Worm (Caenorhabditis elegans) whole organism, L4 larva: ENCODE data around the gene col-179.
A peak's percentile ranks its signal among the peaks of the same experiment; 100 is the strongest.

Experiments
- D1046.2 ChIP-seq: fragments of 200-800 bp; sonication (Bioruptor generic); IDR thresholded peaks from 2 replicates; pipeline ENCODE4 v1.3.6; 2022; ENCODE audit warnings: missing genetic modification characterization, missing compliant biosample characterization
- F10B5.3 ChIP-seq: sonication (generic microtip); optimal IDR thresholded peaks from 2 replicates; lab custom pipeline; 2016; ENCODE audit warnings: mild to moderate bottlenecking, missing genetic modification characterization, missing compliant biosample characterization
- F26F4.8 ChIP-seq: fragments of 200-800 bp; sonication (Bioruptor generic); conservative IDR thresholded peaks from 2 replicates; pipeline ENCODE4 v1.3.6; 2022; ENCODE audit warnings: missing genetic modification characterization, missing compliant biosample characterization
- F44E2.7 ChIP-seq: fragments of 200-800 bp; sonication (Bioruptor generic); IDR thresholded peaks from 2 replicates; pipeline ENCODE4 v2.1.2; 2022; ENCODE audit warnings: missing genetic modification characterization, missing compliant biosample characterization
- F49E8.2 ChIP-seq: sonication (generic microtip); optimal IDR thresholded peaks from 2 replicates; lab custom pipeline; 2016; ENCODE audit warnings: missing compliant biosample characterization, mild to moderate bottlenecking, missing genetic modification characterization, borderline replicate concordance
- T26A8.4 ChIP-seq: fragments of 200-800 bp; sonication (Bioruptor generic); IDR thresholded peaks from 2 replicates; pipeline ENCODE4 v1.3.6; 2022; ENCODE audit warnings: missing genetic modification characterization, missing compliant biosample characterization
- Y48G9A.11 ChIP-seq: fragments of 200-800 bp; sonication (Bioruptor generic); IDR thresholded peaks from 2 replicates; pipeline ENCODE4 v1.3.6; 2022; ENCODE audit warnings: missing genetic modification reagents, missing genetic modification characterization, missing compliant biosample characterization
- arid-1 ChIP-seq: fragments of 200-800 bp; sonication (Bioruptor generic); conservative IDR thresholded peaks from 2 replicates; pipeline ENCODE4 v1.3.6; 2022; ENCODE audit warnings: missing genetic modification reagents, missing genetic modification characterization, missing compliant biosample characterization
- attf-4 ChIP-seq: sonication (generic microtip); optimal IDR thresholded peaks from 3 replicates; lab custom pipeline; 2017; ENCODE audit warnings: missing biosample characterization, missing genetic modification characterization
- ceh-20 ChIP-seq: fragments of 200-800 bp; sonication (Bioruptor generic); IDR thresholded peaks from 2 replicates; pipeline ENCODE4 v1.3.6; 2022; ENCODE audit warnings: missing genetic modification reagents, missing genetic modification characterization, missing compliant biosample characterization
- ceh-32 ChIP-seq: sonication (generic microtip); optimal IDR thresholded peaks from 2 replicates; lab custom pipeline; 2016; ENCODE audit warnings: mild to moderate bottlenecking, missing genetic modification characterization, missing compliant biosample characterization; ENCODE audit not compliant: poor library complexity
- ceh-44 ChIP-seq: fragments of 200-800 bp; sonication (Bioruptor generic); IDR thresholded peaks from 2 replicates; pipeline ENCODE4 v1.3.6; 2022; ENCODE audit warnings: missing genetic modification reagents, missing genetic modification characterization, missing compliant biosample characterization
- ceh-62 ChIP-seq: sonication (generic microtip); optimal IDR thresholded peaks from 2 replicates; lab custom pipeline; 2017; ENCODE audit warnings: missing biosample characterization, missing genetic modification characterization
- cey-2 ChIP-seq: sonication (generic microtip); optimal IDR thresholded peaks from 3 replicates; lab custom pipeline; 2017; ENCODE audit warnings: missing genetic modification characterization, mild to moderate bottlenecking, missing compliant biosample characterization, antibody characterized with exemption, borderline replicate concordance; ENCODE audit not compliant: insufficient read depth
- ctbp-1 ChIP-seq: fragments of 200-800 bp; sonication (Bioruptor generic); IDR thresholded peaks from 2 replicates; pipeline ENCODE4 v1.3.6; 2022; ENCODE audit warnings: missing genetic modification reagents, missing genetic modification characterization, missing compliant biosample characterization
- daf-12 ChIP-seq: fragments of 150-350 bp; optimal IDR thresholded peaks from 2 replicates; lab custom pipeline; 2014; ENCODE audit warnings: missing biosample characterization, missing genetic modification reagents, missing genetic modification characterization
- daf-16 ChIP-seq, 3 experiments: sonication (generic microtip); optimal IDR thresholded peaks; 2 replicates each; lab custom pipeline; 2016 to 2017; ENCODE audit warnings: missing genetic modification characterization in 3 of 3, missing genetic modification reagents in 3 of 3, mild to moderate bottlenecking in 2 of 3, missing compliant biosample characterization in 2 of 3, missing biosample characterization in 1 of 3, moderate library complexity in 1 of 3
- dmd-8 ChIP-seq: fragments of 200-800 bp; sonication (Bioruptor generic); IDR thresholded peaks from 2 replicates; pipeline ENCODE4 v1.3.6; 2022; ENCODE audit warnings: missing genetic modification characterization, missing compliant biosample characterization
- dmd-9 ChIP-seq: fragments of 200-800 bp; sonication (Bioruptor generic); IDR thresholded peaks from 2 replicates; pipeline ENCODE4 v1.3.6; 2022; ENCODE audit warnings: missing genetic modification reagents, missing genetic modification characterization, missing compliant biosample characterization
- dpl-1 ChIP-seq: fragments of 150-350 bp; optimal IDR thresholded peaks from 2 replicates; lab custom pipeline; 2014; ENCODE audit warnings: missing biosample characterization, missing genetic modification reagents, missing genetic modification characterization
- dve-1 ChIP-seq: sonication (generic microtip); optimal IDR thresholded peaks from 2 replicates; lab custom pipeline; 2017; ENCODE audit warnings: antibody characterized with exemption, mild to moderate bottlenecking, missing genetic modification characterization, missing compliant biosample characterization; ENCODE audit not compliant: insufficient read depth
- fos-1 ChIP-seq: fragments of 150-350 bp; optimal IDR thresholded peaks from 2 replicates; lab custom pipeline; 2014; ENCODE audit warnings: missing biosample characterization, missing genetic modification characterization
- hif-1 ChIP-seq, 2 experiments: sonication (generic microtip); optimal IDR thresholded peaks; 2 replicates each; lab custom pipeline; 2016 to 2017; ENCODE audit warnings: missing compliant biosample characterization in 2 of 2, missing genetic modification characterization in 2 of 2, missing genetic modification reagents in 2 of 2, missing genotype in 2 of 2, mild to moderate bottlenecking in 1 of 2
- hlh-11 ChIP-seq: fragments of 200-800 bp; sonication (Bioruptor generic); optimal IDR thresholded peaks from 2 replicates; lab custom pipeline; 2018; ENCODE audit warnings: mild to moderate bottlenecking, missing genetic modification characterization, missing compliant biosample characterization
- hlh-30 ChIP-seq: sonication (generic microtip); optimal IDR thresholded peaks from 2 replicates; lab custom pipeline; 2017; ENCODE audit warnings: antibody characterized with exemption, mild to moderate bottlenecking, missing genetic modification characterization, missing compliant biosample characterization; ENCODE audit not compliant: insufficient read depth
- hmg-1.1 ChIP-seq: fragments of 200-800 bp; sonication (Bioruptor generic); IDR thresholded peaks from 2 replicates; pipeline ENCODE4 v1.3.6; 2022; ENCODE audit warnings: missing genetic modification reagents, missing genetic modification characterization, missing compliant biosample characterization
- lim-7 ChIP-seq: fragments of 200-800 bp; sonication (Bioruptor generic); IDR thresholded peaks from 2 replicates; pipeline ENCODE4 v1.3.6; 2022; ENCODE audit warnings: missing genetic modification characterization, missing compliant biosample characterization
- lin-1 ChIP-seq: fragments of 200-800 bp; sonication (Bioruptor generic); IDR thresholded peaks from 2 replicates; pipeline ENCODE4 v1.3.6; 2022; ENCODE audit warnings: missing genetic modification reagents, missing genetic modification characterization, missing compliant biosample characterization
- lin-38 ChIP-seq: fragments of 200-800 bp; sonication (Bioruptor generic); IDR thresholded peaks from 2 replicates; pipeline ENCODE4 v1.3.6; 2022; ENCODE audit warnings: missing genetic modification reagents, missing genetic modification characterization, missing compliant biosample characterization
- lin-39 ChIP-seq: fragments of 150-350 bp; optimal IDR thresholded peaks from 2 replicates; lab custom pipeline; 2014; ENCODE audit warnings: missing biosample characterization, missing genetic modification reagents, missing genetic modification characterization
- madf-5 ChIP-seq, 2 experiments: fragments of 200-800 bp; sonication (Bioruptor generic); IDR thresholded peaks; 2 replicates each; pipeline ENCODE4 v1.3.6; 2022; ENCODE audit warnings: missing compliant biosample characterization in 2 of 2, missing genetic modification characterization in 2 of 2
- madf-9 ChIP-seq: fragments of 200-800 bp; sonication (Bioruptor generic); conservative IDR thresholded peaks from 2 replicates; pipeline ENCODE4 v1.3.6; 2022; ENCODE audit warnings: missing genetic modification reagents, missing genetic modification characterization, missing compliant biosample characterization
- mdl-1 ChIP-seq, 2 experiments: fragments of 150-350 bp in 1 of 2; sonication (generic microtip) in 1 of 2; optimal IDR thresholded peaks; 2 replicates each; lab custom pipeline; 2014 to 2017; ENCODE audit warnings: missing biosample characterization in 2 of 2, missing genetic modification characterization in 2 of 2
- mxl-2 ChIP-seq: fragments of 200-800 bp; sonication (Bioruptor generic); conservative IDR thresholded peaks from 2 replicates; pipeline ENCODE4 v1.3.6; 2022; ENCODE audit warnings: missing genetic modification reagents, missing genetic modification characterization, missing compliant biosample characterization
- nhr-10 ChIP-seq: fragments of 150-350 bp; optimal IDR thresholded peaks from 2 replicates; lab custom pipeline; 2014; ENCODE audit warnings: missing biosample characterization, missing genetic modification characterization
- nhr-111 ChIP-seq: fragments of 200-800 bp; sonication (Bioruptor generic); optimal IDR thresholded peaks from 2 replicates; lab custom pipeline; 2018; ENCODE audit warnings: mild to moderate bottlenecking, missing genetic modification characterization, missing compliant biosample characterization
- nhr-42 ChIP-seq: fragments of 200-800 bp; sonication (Bioruptor generic); IDR thresholded peaks from 2 replicates; pipeline ENCODE4 v1.3.6; 2022; ENCODE audit warnings: missing genetic modification characterization, missing compliant biosample characterization
- nhr-76 ChIP-seq: fragments of 150-350 bp; optimal IDR thresholded peaks from 2 replicates; lab custom pipeline; 2014; ENCODE audit warnings: missing biosample characterization, missing genetic modification characterization
- php-3 ChIP-seq: fragments of 200-800 bp; sonication (Bioruptor generic); IDR thresholded peaks from 2 replicates; pipeline ENCODE4 v1.3.6; 2022; ENCODE audit warnings: missing genetic modification reagents, missing genetic modification characterization, missing compliant biosample characterization
- pqm-1 ChIP-seq: sonication (generic microtip); optimal IDR thresholded peaks from 2 replicates; lab custom pipeline; 2017; ENCODE audit warnings: missing biosample characterization, missing genetic modification characterization
- saeg-2 ChIP-seq: fragments of 200-800 bp; sonication (Bioruptor generic); IDR thresholded peaks from 2 replicates; pipeline ENCODE4 v1.3.6; 2022; ENCODE audit warnings: missing genetic modification reagents, missing genetic modification characterization, missing compliant biosample characterization
- sdz-12 ChIP-seq: fragments of 200-800 bp; sonication (Bioruptor generic); optimal IDR thresholded peaks from 2 replicates; lab custom pipeline; 2018; ENCODE audit warnings: mild to moderate bottlenecking, missing genetic modification characterization, missing compliant biosample characterization
- set-16 ChIP-seq: fragments of 200-800 bp; sonication (Bioruptor generic); IDR thresholded peaks from 2 replicates; pipeline ENCODE4 v1.3.6; 2022; ENCODE audit warnings: missing genetic modification reagents, missing genetic modification characterization, missing compliant biosample characterization
- skn-1 ChIP-seq: fragments of 150-350 bp; optimal IDR thresholded peaks from 2 replicates; lab custom pipeline; 2014; ENCODE audit warnings: missing biosample characterization, missing genetic modification characterization
- snpc-4 ChIP-seq: fragments of 150-350 bp; optimal IDR thresholded peaks from 2 replicates; lab custom pipeline; 2014; ENCODE audit warnings: missing biosample characterization, missing genetic modification characterization
- spr-3 ChIP-seq: fragments of 200-800 bp; sonication (Bioruptor generic); optimal IDR thresholded peaks from 2 replicates; lab custom pipeline; 2018; ENCODE audit warnings: mild to moderate bottlenecking, missing genetic modification characterization, missing compliant biosample characterization
- unc-62 ChIP-seq, 3 experiments: fragments of 150-350 bp in 1 of 3; sonication (generic microtip); optimal IDR thresholded peaks in 2 of 3; peaks in 1 of 3; 1 replicate in 1 of 3; 2 replicates in 2 of 3; lab custom pipeline; 2014 to 2017; ENCODE audit warnings: missing biosample characterization in 3 of 3, missing genetic modification characterization in 3 of 3, missing genetic modification reagents in 3 of 3, missing genotype in 1 of 3
- zag-1 ChIP-seq: fragments of 150-350 bp; optimal IDR thresholded peaks from 2 replicates; lab custom pipeline; 2014; ENCODE audit warnings: missing biosample characterization, missing genetic modification characterization
- zip-11 ChIP-seq: fragments of 200-800 bp; sonication (Bioruptor generic); IDR thresholded peaks from 2 replicates; pipeline ENCODE4 v1.3.6; 2022; ENCODE audit warnings: missing genetic modification characterization, missing compliant biosample characterization

Gene col-179

DNA sequence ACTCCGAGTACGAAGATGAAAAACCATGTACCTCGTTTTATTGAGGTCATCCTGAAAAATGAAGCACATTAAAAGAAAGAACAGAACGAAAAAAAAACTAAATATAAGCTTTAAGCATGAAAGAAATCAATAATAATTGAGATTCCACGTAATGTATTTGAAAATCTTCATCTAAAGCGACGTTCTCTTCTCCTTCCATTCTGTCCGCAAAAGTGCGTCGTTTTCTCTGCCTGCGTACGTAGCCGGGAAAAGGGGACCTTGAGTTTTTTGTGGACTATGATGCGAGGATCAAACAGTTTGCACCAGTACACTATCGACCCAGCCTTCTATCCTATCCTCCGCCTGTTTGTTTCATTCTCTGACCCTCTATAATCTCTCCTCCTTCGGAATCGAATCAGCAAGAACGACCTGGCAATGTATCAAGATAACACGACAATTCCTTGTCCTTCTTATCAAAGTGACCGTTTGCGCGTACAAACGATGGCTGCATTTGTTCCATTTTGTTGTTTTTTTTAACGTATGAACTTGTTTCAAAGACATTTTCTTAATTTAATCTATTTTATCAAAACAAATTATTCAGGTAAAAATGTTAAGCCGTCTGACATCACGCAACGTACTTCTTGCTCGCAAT, 14.3 kb downstream of the col-179 start, which contains the start of the genes C34F6.7 and idh-2:
C34F6.7 (minus strand) TSS at position 51 of the 631 bp plus-strand sequence.
idh-2 (plus strand) TSS at position 581 of the 631 bp plus-strand sequence.
- TF ChIP-seq saeg-2 (GFP tag; lab: Robert Waterston, UW) (no peak), ceh-44 (no peak), hif-1 (tag; optimal IDR thresholded peaks at IDR 0.05; lab: Kevin White, UChicago) (no peak), lin-39 (tag; lab: Kevin White, UChicago) (no peak), nhr-42 (GFP tag; lab: Robert Waterston, UW) (no peak), F10B5.3 (tag; lab: Kevin White, UChicago) (no peak), Y48G9A.11 (GFP tag; lab: Robert Waterston, UW) (no peak), sdz-12 (GFP tag; lab: Kevin White, UChicago) (no peak), fos-1 (tag; lab: Kevin White, UChicago) (no peak), spr-3 (GFP tag; lab: Kevin White, UChicago) (no peak), zip-11 (no peak), nhr-111 (GFP tag; lab: Kevin White, UChicago) (no peak), snpc-4 (no peak), F44E2.7 (GFP tag; lab: Robert Waterston, UW) (no peak), attf-4 (tag; lab: Kevin White, UChicago) (no peak), ctbp-1 (GFP tag; lab: Robert Waterston, UW) (no peak), dpl-1 (GFP tag; lab: Kevin White, UChicago) (peak; percentile 34), arid-1 (no peak), ceh-62 (tag; lab: Kevin White, UChicago) (no peak), php-3 (GFP tag; lab: Robert Waterston, UW) (no peak), D1046.2 (GFP tag; lab: Robert Waterston, UW) (no peak), F26F4.8 (GFP tag; lab: Robert Waterston, UW) (no peak), daf-16 (GFP tag; optimal IDR thresholded peaks at IDR 0.05; lab: Kevin White, UChicago) (no peak), daf-16 (tag; optimal IDR thresholded peaks at IDR 0.05; lab: Kevin White, UChicago) (peak; percentile 47), cey-2 (tag; lab: Kevin White, UChicago) (no peak), dmd-8 (GFP tag; lab: Robert Waterston, UW) (no peak), mxl-2 (no peak), pqm-1 (tag; lab: Kevin White, UChicago) (peak; percentile 44), mdl-1 (tag; optimal IDR thresholded peaks at IDR 0.05; lab: Kevin White, UChicago) (peak in 1 of 2 experiments; percentile 35), lim-7 (GFP tag; lab: Robert Waterston, UW) (no peak), madf-5 (GFP tag; IDR thresholded peaks at IDR 0.05; lab: Robert Waterston, UW) (no peak), unc-62 (GFP tag; optimal IDR thresholded peaks at IDR 0.05 in 1 of 2; lab: Kevin White, UChicago) (no peak), unc-62 (tag; optimal IDR thresholded peaks at IDR 0.05; lab: Kevin White, UChicago) (no peak), madf-9 (0 out of 2 replicates have a peak, but pooled peaks have one; percentile 9), ceh-32 (tag; lab: Kevin White, UChicago) (no peak), nhr-10 (tag; lab: Kevin White, UChicago) (no peak), lin-1 (GFP tag; lab: Robert Waterston, UW) (no peak), set-16 (GFP tag; lab: Robert Waterston, UW) (no peak), hmg-1.1 (GFP tag; lab: Robert Waterston, UW) (peak; percentile 60; the same call in 1 of the 2 replicates), hlh-11 (tag; lab: Kevin White, UChicago) (peak; percentile 62), T26A8.4 (no peak), F49E8.2 (no peak), skn-1 (tag; lab: Kevin White, UChicago) (no peak), ceh-20 (GFP tag; lab: Robert Waterston, UW) (0 out of 2 replicates have a peak, but pooled peaks have one; percentile 32), nhr-76 (no peak), dve-1 (tag; lab: Kevin White, UChicago) (peak; percentile 3), zag-1 (tag; lab: Kevin White, UChicago) (no peak), dmd-9 (GFP tag; lab: Robert Waterston, UW) (no peak), hlh-30 (tag; lab: Kevin White, UChicago) (no peak), daf-12 (no peak), lin-38 (GFP tag; lab: Robert Waterston, UW) (no peak)
